Fruit fly (Drosophila melanogaster) Kc167 (cell line): ENCODE results near the gene Dop1R1.

Experiments used
- Sin3A ChIP-seq: fragments of >200 bp; optimal IDR thresholded peaks from 2 replicates; lab custom pipeline; 2018; ENCODE audit warnings: missing external identifiers
- h ChIP-seq: fragments of >200 bp; optimal IDR thresholded peaks from 3 replicates; lab custom pipeline; 2018; ENCODE audit warnings: missing external identifiers
- insv ChIP-seq: fragments of >200 bp; optimal IDR thresholded peaks from 3 replicates; lab custom pipeline; 2018; ENCODE audit warnings: missing external identifiers
- ttk ChIP-seq: sonication (Bioruptor generic); optimal IDR thresholded peaks from 2 replicates; lab custom pipeline; 2017; ENCODE audit warnings: missing external identifiers

DNA sequence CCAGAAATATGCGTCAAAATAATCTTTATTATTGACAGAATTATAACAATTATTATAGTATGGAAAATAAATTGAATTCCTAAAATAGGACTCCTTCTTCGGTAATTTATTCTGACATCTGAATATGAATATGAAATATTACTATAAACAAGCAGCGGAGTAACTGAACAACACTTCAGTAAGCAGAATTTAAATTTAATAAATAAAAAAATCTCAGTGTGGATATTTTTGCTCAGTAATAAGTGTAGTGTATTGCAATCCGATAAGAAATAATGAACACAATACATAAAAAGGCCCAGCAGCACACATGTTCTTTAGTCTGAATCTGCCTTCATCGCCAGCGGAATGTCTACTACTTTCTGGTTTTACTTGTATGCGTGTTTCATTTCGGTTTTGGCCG lies 41.2 kb upstream of the Dop1R1 start, which contains the start of gene CG43179:
- TF ChIP-seq insv (lab: Kevin White, UChicago) (no peak), h (lab: Kevin White, UChicago) (no peak), Sin3A (lab: Kevin White, UChicago) (no peak), ttk (lab: Kevin White, UChicago) (no peak)
